Fruit fly (Drosophila melanogaster) whole organism, embryonic: Measurements from ENCODE around the gene Fancd2.

Experiments
- CG10979 ChIP-seq: fragments of 200-800 bp; sonication (Bioruptor generic); optimal IDR thresholded peaks from 2 replicates; lab custom pipeline; 2018; ENCODE audit warnings: missing biosample characterization, mild to moderate bottlenecking, missing genetic modification characterization, moderate library complexity
- CG13123 ChIP-seq: fragments of 200-800 bp; sonication (Bioruptor generic); optimal IDR thresholded peaks from 2 replicates; lab custom pipeline; 2016; ENCODE audit warnings: missing biosample characterization, missing genetic modification characterization
- CG14710 ChIP-seq: fragments of 200-800 bp; sonication (Bioruptor generic); optimal IDR thresholded peaks from 3 replicates; lab custom pipeline; 2019; ENCODE audit warnings: missing biosample characterization, mild to moderate bottlenecking, missing genetic modification characterization, moderate library complexity
- CG15696 ChIP-seq: fragments of 200-800 bp; sonication (Bioruptor generic); optimal IDR thresholded peaks from 2 replicates; lab custom pipeline; 2019; ENCODE audit warnings: missing biosample characterization, mild to moderate bottlenecking, missing genetic modification characterization, moderate library complexity
- CG30431 ChIP-seq: fragments of 200-800 bp; sonication (Bioruptor generic); optimal IDR thresholded peaks from 2 replicates; lab custom pipeline; 2017; ENCODE audit warnings: missing biosample characterization, missing genetic modification characterization
- CG3847 ChIP-seq: fragments of 200-800 bp; sonication (Bioruptor generic); IDR thresholded peaks from 2 replicates; pipeline ENCODE4 v1.3.6; 2022; ENCODE audit warnings: missing biosample characterization, missing genetic modification characterization
- Hr3 ChIP-seq: fragments of 200-800 bp; sonication (Bioruptor generic); optimal IDR thresholded peaks from 3 replicates; lab custom pipeline; 2016; ENCODE audit warnings: missing biosample characterization, missing genetic modification characterization
- ab ChIP-seq: fragments of 200-800 bp; sonication (Bioruptor generic); optimal IDR thresholded peaks from 2 replicates; lab custom pipeline; 2016; ENCODE audit warnings: missing biosample characterization, missing genetic modification characterization
- pan ChIP-seq, 4 experiments: fragments of >200 bp in 3 of 4; fragments of 200-800 bp in 1 of 4; sonication (Bioruptor generic) in 1 of 4; optimal IDR thresholded peaks in 3 of 4; IDR thresholded peaks in 1 of 4; 2 replicates each; pipeline versions ENCODE4 v1.3.6 to Lab custom; 2017 to 2022; ENCODE audit warnings: missing biosample characterization in 2 of 4, missing genetic modification characterization in 2 of 4, mixed read lengths in 1 of 4

DNA sequence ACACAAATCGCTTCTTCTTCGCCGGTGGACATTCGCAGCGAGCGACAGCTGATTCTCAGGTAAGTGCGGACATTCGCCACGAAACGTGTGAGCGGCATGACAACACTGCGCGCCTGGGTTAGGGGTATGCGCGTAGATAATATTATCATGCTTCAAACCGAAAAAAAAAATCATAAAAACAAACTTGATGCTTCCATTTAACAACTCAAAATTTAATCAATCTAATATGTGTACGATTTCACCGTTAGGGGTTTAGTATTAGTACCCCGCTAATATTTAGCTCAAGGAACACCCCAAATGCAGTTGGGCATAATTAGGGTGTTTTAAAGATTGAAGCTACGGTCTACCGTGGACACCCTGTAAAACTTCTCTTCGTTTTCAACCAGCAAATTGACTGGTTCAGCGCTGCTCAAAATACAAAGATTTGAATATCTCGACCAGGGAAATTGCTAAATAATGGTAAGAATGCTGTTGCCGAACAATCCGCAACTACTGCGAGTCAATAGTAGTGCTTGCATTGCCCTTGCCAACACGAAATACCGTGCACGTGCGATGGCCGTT lies 5.9 kb upstream of the Fancd2 start, which contains the start of the genes CG17271 and RpS20:
- TF ChIP-seq ab (peak; percentile 91), CG10979 (tag; lab: Kevin White, UChicago) (peak; percentile 86), CG3847 (GFP tag; lab: Robert Waterston, UW) (peak; percentile 90), CG15696 (tag; lab: Kevin White, UChicago) (peak; percentile 85), CG30431 (GFP tag; lab: Kevin White, UChicago) (peak; percentile 79), CG14710 (tag; lab: Kevin White, UChicago) (peak; percentile 96), Hr3 (GFP tag; lab: Kevin White, UChicago) (peak; percentile 94), CG13123 (GFP tag; lab: Kevin White, UChicago) (peak; percentile 83), pan (optimal IDR thresholded peaks at IDR 0.05; lab: Kevin White, UChicago) (no peak), pan (GFP tag; optimal IDR thresholded peaks at IDR 0.05 in 1 of 2, IDR thresholded peaks at IDR 0.05 in 1 of 2) (peak in 1 of 2 experiments; percentile 90)
